Worm (Caenorhabditis elegans): ENCODE results near the gene sqv-1.

The sqv-1 gene

DNA sequence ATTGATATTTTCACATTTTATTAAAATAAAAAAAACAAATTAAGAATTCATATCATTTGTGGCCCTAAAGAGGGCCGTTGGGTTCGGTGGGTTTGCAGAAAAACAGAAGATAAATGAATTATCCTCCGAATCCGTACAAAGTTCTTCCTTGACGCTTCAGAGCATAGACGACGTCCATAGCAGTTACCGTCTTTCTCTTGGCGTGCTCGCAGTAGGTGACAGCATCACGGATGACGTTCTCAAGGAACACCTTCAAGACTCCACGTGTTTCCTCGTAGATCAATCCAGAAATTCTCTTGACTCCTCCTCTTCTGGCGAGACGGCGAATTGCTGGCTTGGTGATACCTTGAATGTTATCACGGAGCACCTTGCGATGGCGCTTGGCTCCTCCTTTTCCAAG is 27.4 kb upstream of the sqv-1 start:
- TF ChIP-seq ceh-24 (tag; optimal IDR thresholded peaks at IDR 0.05) (no peak), ama-1 (optimal IDR thresholded peaks at IDR 0.05) (peak; percentile 35)

DNA sequence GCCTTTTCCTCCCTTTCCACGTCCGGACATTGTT is 27.1 kb upstream of the sqv-1 start, which contains the start of gene his-31:
his-31 (minus strand) TSS at position 30 of the 34 bp plus-strand sequence.
- TF ChIP-seq ceh-22 (tag; optimal IDR thresholded peaks at IDR 0.05) (no peak), ceh-14 (tag; optimal IDR thresholded peaks at IDR 0.05) (no peak), ceh-24 (tag; optimal IDR thresholded peaks at IDR 0.05) (no peak), hlh-6 (tag; optimal IDR thresholded peaks at IDR 0.05) (no peak), dve-1 (tag; optimal IDR thresholded peaks at IDR 0.05) (no peak), npax-4 (tag; optimal IDR thresholded peaks at IDR 0.05) (no peak), rnt-1 (tag; optimal IDR thresholded peaks at IDR 0.05) (no peak), pha-4 (tag; optimal IDR thresholded peaks at IDR 0.05) (no peak)

DNA sequence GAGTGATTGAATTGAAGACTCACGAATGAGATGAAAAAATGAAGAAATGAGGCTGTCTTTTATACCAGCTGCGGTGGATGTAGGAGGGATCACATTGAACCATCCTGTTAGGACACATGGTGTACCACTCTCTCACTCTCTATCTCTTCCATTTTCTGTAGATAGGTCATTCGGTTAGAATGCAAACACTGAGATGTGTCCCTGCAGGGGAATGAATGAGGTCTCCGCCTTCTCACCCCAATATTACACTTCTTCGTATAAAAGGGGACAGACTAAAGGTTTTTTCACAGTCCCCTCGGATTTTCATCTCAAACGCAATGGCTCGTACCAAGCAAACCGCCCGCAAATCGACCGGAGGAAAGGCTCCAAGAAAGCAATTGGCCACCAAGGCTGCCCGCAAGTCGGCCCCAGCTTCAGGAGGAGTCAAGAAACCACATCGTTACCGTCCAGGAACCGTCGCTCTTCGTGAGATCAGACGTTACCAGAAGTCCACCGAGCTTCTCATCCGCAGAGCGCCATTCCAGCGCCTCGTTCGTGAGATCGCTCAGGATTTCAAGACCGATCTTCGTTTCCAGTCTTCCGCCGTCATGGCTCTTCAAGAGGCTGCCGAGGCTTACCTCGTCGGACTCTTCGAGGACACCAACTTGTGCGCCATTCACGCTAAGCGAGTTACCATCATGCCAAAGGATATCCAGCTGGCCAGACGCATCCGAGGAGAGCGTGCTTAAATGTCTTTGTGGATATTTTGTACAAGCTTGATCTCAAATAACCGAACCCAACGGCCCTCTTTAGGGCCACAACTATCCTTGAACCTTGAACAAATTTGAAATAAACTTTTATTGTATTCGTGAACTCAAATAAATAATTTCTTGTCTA is 26.7 kb upstream of the sqv-1 start, which contains the start of gene his-32:
his-32 (plus strand) TSS at position 318 of the 876 bp plus-strand sequence.
- no peak for TF ChIP-seq fkh-10 (GFP tag; optimal IDR thresholded peaks at IDR 0.05)
- no peak for TF ChIP-seq ceh-19 (GFP tag; optimal IDR thresholded peaks at IDR 0.05)
- peak; percentile 24 for TF ChIP-seq C08G9.2 (tag; optimal IDR thresholded peaks at IDR 0.05)
- TF ChIP-seq ets-4 (tag; optimal IDR thresholded peaks at IDR 0.05) = no peak
- TF ChIP-seq unc-86 (tag; optimal IDR thresholded peaks at IDR 0.05) = no peak
- TF ChIP-seq ceh-24 (tag; optimal IDR thresholded peaks at IDR 0.05) = no peak
- TF ChIP-seq ceh-45 (GFP tag; IDR thresholded peaks at IDR 0.05) = no peak
- TF ChIP-seq hlh-13 (GFP tag; optimal IDR thresholded peaks at IDR 0.05) = no peak
- TF ChIP-seq syd-9 (tag; optimal IDR thresholded peaks at IDR 0.05) = no peak
- TF ChIP-seq fkh-6 (tag; optimal IDR thresholded peaks at IDR 0.05) = peak; percentile 26
- peak; percentile 81 for TF ChIP-seq tbx-2 (tag; optimal IDR thresholded peaks at IDR 0.05)
- TF ChIP-seq K02D7.2 (tag; optimal IDR thresholded peaks at IDR 0.05) = no peak
- TF ChIP-seq ttx-3 (tag; optimal IDR thresholded peaks at IDR 0.05) = no peak
- TF ChIP-seq hlh-8 (tag; optimal IDR thresholded peaks at IDR 0.05) = no peak
- no peak for TF ChIP-seq ceh-9 (tag; optimal IDR thresholded peaks at IDR 0.05)
- TF ChIP-seq pqm-1 (tag; optimal IDR thresholded peaks at IDR 0.05) = no peak
- no peak for TF ChIP-seq ceh-48 (tag; optimal IDR thresholded peaks at IDR 0.05)
- no peak for TF ChIP-seq C38D4.7 (GFP tag; optimal IDR thresholded peaks at IDR 0.05)
- TF ChIP-seq ceh-18 (tag; optimal IDR thresholded peaks at IDR 0.05) = no peak
- TF ChIP-seq dmd-4 (tag; optimal IDR thresholded peaks at IDR 0.05; ENCODE audit: borderline replicate concordance) = no peak
- TF ChIP-seq nhr-232 (tag; optimal IDR thresholded peaks at IDR 0.05) = no peak
- TF ChIP-seq hlh-30 (tag; optimal IDR thresholded peaks at IDR 0.05; ENCODE audit: insufficient read depth) = peak; percentile 83
- TF ChIP-seq ceh-30 (tag; optimal IDR thresholded peaks at IDR 0.05) = no peak
- TF ChIP-seq ceh-14 (tag; optimal IDR thresholded peaks at IDR 0.05) = no peak
- no peak for TF ChIP-seq fax-1 (tag; optimal IDR thresholded peaks at IDR 0.05)
- TF ChIP-seq pha-2 (tag; optimal IDR thresholded peaks at IDR 0.05) = peak; percentile 35
- no peak for TF ChIP-seq ceh-6 (GFP tag; optimal IDR thresholded peaks at IDR 0.05)
- peak; percentile 75 for TF ChIP-seq nfya-1 (tag; optimal IDR thresholded peaks at IDR 0.05)
- TF ChIP-seq eyg-1 (tag; optimal IDR thresholded peaks at IDR 0.05) = no peak
- TF ChIP-seq tbx-7 (tag; optimal IDR thresholded peaks at IDR 0.05) = peak; percentile 79
- no peak for TF ChIP-seq npax-4 (tag; optimal IDR thresholded peaks at IDR 0.05)
- TF ChIP-seq hlh-6 (tag; optimal IDR thresholded peaks at IDR 0.05) = no peak
- no peak for TF ChIP-seq mec-3 (tag; optimal IDR thresholded peaks at IDR 0.05; ENCODE audit: borderline replicate concordance)
- TF ChIP-seq T23F11.4 (GFP tag; optimal IDR thresholded peaks at IDR 0.05) = no peak
- peak; percentile 90 for TF ChIP-seq ref-2 (tag; optimal IDR thresholded peaks at IDR 0.05)
- peak; percentile 85 for TF ChIP-seq pax-1 (tag; optimal IDR thresholded peaks at IDR 0.05)
- TF ChIP-seq F13H6.1 (tag; optimal IDR thresholded peaks at IDR 0.05) = no peak
- peak; percentile 83 for TF ChIP-seq sox-2 (GFP tag; IDR thresholded peaks at IDR 0.05)
- peak; percentile 85 for TF ChIP-seq ceh-34 (tag; optimal IDR thresholded peaks at IDR 0.05)
- TF ChIP-seq nhr-11 (tag; optimal IDR thresholded peaks at IDR 0.05) = no peak
- peak; percentile 34 for TF ChIP-seq dve-1 (tag; optimal IDR thresholded peaks at IDR 0.05)
- TF ChIP-seq lin-11 (tag; optimal IDR thresholded peaks at IDR 0.05) = no peak
- no peak for TF ChIP-seq che-1 (tag; optimal IDR thresholded peaks at IDR 0.05)
- TF ChIP-seq odd-2 (tag; optimal IDR thresholded peaks at IDR 0.05) = no peak
- TF ChIP-seq ama-1 (optimal IDR thresholded peaks at IDR 0.05) = peak; percentile 89
